Worm (Caenorhabditis elegans) whole organism, mixed stage, embryonic: ENCODE results near the gene Y75B8A.19.
A peak's percentile ranks its signal among the peaks of the same experiment; 100 is the strongest.

ENCODE experiments used
- M03D4.4 ChIP-seq: sonication (generic microtip); optimal IDR thresholded peaks from 2 replicates; lab custom pipeline; 2017; ENCODE audit warnings: mild to moderate bottlenecking, missing genetic modification characterization, missing compliant biosample characterization
- ceh-43 ChIP-seq: fragments of 200-800 bp; sonication (Bioruptor generic); optimal IDR thresholded peaks from 2 replicates; lab custom pipeline; 2018; ENCODE audit warnings: mild to moderate bottlenecking, missing genetic modification characterization, moderate library complexity, missing compliant biosample characterization
- cnd-1 ChIP-seq: fragments of 200-800 bp; sonication (Bioruptor generic); optimal IDR thresholded peaks from 2 replicates; lab custom pipeline; 2018; ENCODE audit warnings: mild to moderate bottlenecking, missing genetic modification characterization, missing compliant biosample characterization
- elt-1 ChIP-seq: sonication (generic microtip); optimal IDR thresholded peaks from 2 replicates; lab custom pipeline; 2017; ENCODE audit warnings: missing genetic modification characterization, mild to moderate bottlenecking, missing compliant biosample characterization, antibody characterized with exemption, moderate library complexity, borderline replicate concordance; ENCODE audit not compliant: insufficient read depth
- lsy-2 ChIP-seq: fragments of 150-350 bp; optimal IDR thresholded peaks from 2 replicates; lab custom pipeline; 2014; ENCODE audit warnings: missing biosample characterization, missing genetic modification characterization
- mep-1 ChIP-seq: fragments of 150-350 bp; optimal IDR thresholded peaks from 2 replicates; lab custom pipeline; 2017; ENCODE audit warnings: missing biosample characterization, missing genetic modification reagents, missing genetic modification characterization, inconsistent platforms
- mls-2 ChIP-seq: sonication (generic microtip); optimal IDR thresholded peaks from 2 replicates; lab custom pipeline; 2016; ENCODE audit warnings: mild to moderate bottlenecking, missing genetic modification characterization, moderate library complexity, missing compliant biosample characterization
- nhr-76 ChIP-seq: sonication (generic microtip); optimal IDR thresholded peaks from 2 replicates; lab custom pipeline; 2017; ENCODE audit warnings: missing biosample characterization, missing genetic modification characterization
- sem-2 ChIP-seq: fragments of 200-800 bp; sonication (Bioruptor generic); optimal IDR thresholded peaks from 2 replicates; lab custom pipeline; 2018; ENCODE audit warnings: mild to moderate bottlenecking, missing genetic modification characterization, missing compliant biosample characterization
- unc-62 ChIP-seq: fragments of 150-350 bp; optimal IDR thresholded peaks from 2 replicates; lab custom pipeline; 2014; ENCODE audit warnings: missing biosample characterization, missing genetic modification reagents, missing genetic modification characterization
- ztf-11 ChIP-seq: fragments of 150-350 bp; optimal IDR thresholded peaks from 2 replicates; lab custom pipeline; 2014; ENCODE audit warnings: missing biosample characterization, missing genetic modification characterization

DNA sequence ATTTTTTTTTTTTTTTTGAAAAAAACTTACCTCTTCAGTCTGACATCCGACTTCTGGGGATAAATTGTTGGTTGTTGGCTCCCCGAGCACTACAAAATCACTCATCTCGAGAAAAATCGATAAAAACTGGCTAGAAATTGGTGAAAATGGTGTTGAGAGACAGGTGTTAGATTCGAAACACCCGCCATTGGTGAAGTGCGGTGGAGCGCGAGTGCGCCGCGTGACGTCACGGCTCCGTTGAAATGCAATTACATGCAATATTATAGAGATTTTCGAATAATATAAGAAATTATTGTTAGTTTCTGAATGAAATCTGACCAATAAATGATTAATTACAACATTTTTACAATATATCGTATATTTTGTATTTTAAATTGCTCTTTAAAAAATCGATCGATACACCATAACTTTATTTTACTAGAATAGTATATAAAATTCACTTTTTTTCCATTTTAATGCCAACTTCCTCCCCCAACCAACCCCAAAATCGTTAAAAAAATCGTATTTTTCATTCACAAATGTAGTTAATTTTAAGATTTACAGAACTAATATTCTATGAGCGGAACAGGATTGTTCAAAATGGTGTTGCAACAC is at the start of gene Y75B8A.19, which contains the start of gene Y75B8A.18:
- TF ChIP-seq nhr-76 (tag; lab: Kevin White, UChicago) (no peak), ztf-11 (tag; lab: Kevin White, UChicago) (no peak), lsy-2 (tag; lab: Kevin White, UChicago) (peak; percentile 40), elt-1 (tag; lab: Kevin White, UChicago) (no peak), mls-2 (tag; lab: Kevin White, UChicago) (no peak), sem-2 (no peak), ceh-43 (GFP tag; lab: Kevin White, UChicago) (no peak), M03D4.4 (no peak), unc-62 (GFP tag; lab: Kevin White, UChicago) (no peak), mep-1 (tag; lab: Kevin White, UChicago) (peak; percentile 75), cnd-1 (tag; lab: Kevin White, UChicago) (peak; percentile 24)
